Fruit fly (Drosophila melanogaster): ENCODE results near the gene Vav.

dm6 chrX:19285441-19285840 lies 23.8 kb downstream of the Vav start:
- TF ChIP-seq usp (GFP tag; optimal IDR thresholded peaks at IDR 0.05): no peak
- no peak for TF ChIP-seq psq (optimal IDR thresholded peaks at IDR 0.05)
- TF ChIP-seq CG8478 (optimal IDR thresholded peaks at IDR 0.05): no peak
- no peak for TF ChIP-seq pan (optimal IDR thresholded peaks at IDR 0.05)
- TF ChIP-seq EcR (GFP tag; optimal IDR thresholded peaks at IDR 0.05): no peak

Measured in whole organism.